In the genomic region with DNA sequence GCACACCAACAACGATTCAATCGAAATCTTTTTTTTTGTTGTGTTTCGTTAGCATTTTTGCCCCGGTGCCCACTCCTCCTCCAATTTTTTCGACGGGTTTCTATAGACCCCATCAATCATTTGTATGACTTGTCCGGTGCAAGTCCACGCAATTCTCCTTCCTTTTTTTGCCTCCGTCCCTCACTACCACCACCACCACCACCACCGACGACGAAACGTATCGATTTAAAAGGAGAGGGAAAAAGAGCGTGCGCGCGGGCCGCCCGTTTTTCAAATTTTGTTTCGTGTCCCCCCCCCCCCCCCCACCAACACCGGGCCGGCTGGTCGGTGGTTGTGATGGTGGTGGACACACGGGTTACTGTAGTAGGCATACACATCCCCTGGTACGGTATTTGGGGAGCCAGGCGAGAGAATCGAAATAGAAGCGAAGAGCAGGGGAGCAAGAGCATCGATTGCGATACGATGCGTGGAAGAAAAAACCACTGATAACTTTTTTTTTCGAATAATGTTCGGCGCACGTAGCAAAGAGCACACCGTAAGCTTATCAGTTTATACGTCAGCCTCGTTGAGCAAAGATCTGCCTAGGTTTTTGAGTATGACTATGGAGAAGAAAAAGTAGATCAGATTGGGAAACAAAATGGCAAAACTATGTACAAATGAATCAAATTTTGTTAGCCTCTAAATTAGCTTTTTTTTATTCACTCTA, we compare ENCODE assay signal across 4 worm cellular contexts.
TF ChIP-seq lines count a peak whose summit lies in the region.

No protein-coding gene starts in this region.

TF ChIP-seq in whole organism, L2 larva, 48 proteins besides CTCF, POLR2A, EP300 and RAD21:
- TF ChIP-seq mdl-1 (tag; optimal IDR thresholded peaks at IDR 0.05; lab: Kevin White, UChicago), result no peak
- TF ChIP-seq lin-39 (tag; optimal IDR thresholded peaks at IDR 0.05; lab: Kevin White, UChicago), result no peak
- peak; percentile 1 for TF ChIP-seq F13H6.1 (tag; optimal IDR thresholded peaks at IDR 0.05; lab: Kevin White, UChicago)
- TF ChIP-seq nhr-23 (tag; optimal IDR thresholded peaks at IDR 0.05; lab: Kevin White, UChicago), result no peak
- TF ChIP-seq sem-4 (tag; optimal IDR thresholded peaks at IDR 0.05; lab: Kevin White, UChicago), result no peak
- TF ChIP-seq mab-5 (tag; optimal IDR thresholded peaks at IDR 0.05; lab: Kevin White, UChicago), result peak; percentile 86
- TF ChIP-seq aly-2 (tag; optimal IDR thresholded peaks at IDR 0.05; lab: Kevin White, UChicago), result no peak
- peak; percentile 41 for TF ChIP-seq unc-55 (GFP tag; optimal IDR thresholded peaks at IDR 0.05; lab: Kevin White, UChicago)
- TF ChIP-seq ZK546.5 (tag; optimal IDR thresholded peaks at IDR 0.05; lab: Kevin White, UChicago), result no peak
- TF ChIP-seq fos-1 (tag; optimal IDR thresholded peaks at IDR 0.05; lab: Kevin White, UChicago), result no peak
- TF ChIP-seq ztf-11 (tag; optimal IDR thresholded peaks at IDR 0.05; lab: Kevin White, UChicago), result no peak
- no peak for TF ChIP-seq C34F6.9 (tag; optimal IDR thresholded peaks at IDR 0.05; lab: Kevin White, UChicago)

TF ChIP-seq in whole organism, L4 larva, 104 proteins besides CTCF, POLR2A, EP300 and RAD21 (continues in another document):
- TF ChIP-seq hif-1 (tag; optimal IDR thresholded peaks at IDR 0.05; lab: Kevin White, UChicago) (peak in 1 of 2 experiments; percentile 26), lir-3 (tag; optimal IDR thresholded peaks at IDR 0.05; lab: Kevin White, UChicago) (no peak), set-16 (GFP tag; IDR thresholded peaks at IDR 0.05; lab: Robert Waterston, UW) (peak; percentile 82), snpc-4 (tag; optimal IDR thresholded peaks at IDR 0.05; lab: Kevin White, UChicago) (no peak), unc-130 (GFP tag; optimal IDR thresholded peaks at IDR 0.05; lab: Kevin White, UChicago) (no peak), lin-39 (tag; optimal IDR thresholded peaks at IDR 0.05; lab: Kevin White, UChicago) (no peak), T20F7.1 (GFP tag; optimal IDR thresholded peaks at IDR 0.05; lab: Kevin White, UChicago) (no peak), mxl-2 (GFP tag; conservative IDR thresholded peaks at IDR 0.05; lab: Robert Waterston, UW) (no peak), nhr-6 (tag; optimal IDR thresholded peaks at IDR 0.05; lab: Kevin White, UChicago) (no peak), aly-2 (tag; optimal IDR thresholded peaks at IDR 0.05; lab: Kevin White, UChicago) (no peak), ZK337.2 (GFP tag; IDR thresholded peaks at IDR 0.05; lab: Robert Waterston, UW) (no peak), dmd-9 (GFP tag; IDR thresholded peaks at IDR 0.05; lab: Robert Waterston, UW) (no peak), hlh-30 (tag; optimal IDR thresholded peaks at IDR 0.05; lab: Kevin White, UChicago; ENCODE audit: insufficient read depth) (no peak), dmd-8 (GFP tag; IDR thresholded peaks at IDR 0.05; lab: Robert Waterston, UW) (no peak), nhr-11 (tag; optimal IDR thresholded peaks at IDR 0.05; lab: Kevin White, UChicago) (no peak), unc-39 (tag; optimal IDR thresholded peaks at IDR 0.05; lab: Kevin White, UChicago) (no peak), spr-1 (tag; optimal IDR thresholded peaks at IDR 0.05; lab: Kevin White, UChicago) (no peak), ces-1 (GFP tag; optimal IDR thresholded peaks at IDR 0.05; lab: Kevin White, UChicago) (no peak), lin-15B (tag; optimal IDR thresholded peaks at IDR 0.05; lab: Kevin White, UChicago) (no peak), mxl-3 (GFP tag; optimal IDR thresholded peaks at IDR 0.05; lab: Kevin White, UChicago) (no peak), Y75B8A.6 (GFP tag; IDR thresholded peaks at IDR 0.05; lab: Robert Waterston, UW) (no peak), nhr-102 (tag; optimal IDR thresholded peaks at IDR 0.05; lab: Kevin White, UChicago) (no peak), nhr-42 (GFP tag; IDR thresholded peaks at IDR 0.05; lab: Robert Waterston, UW) (no peak), cey-2 (tag; optimal IDR thresholded peaks at IDR 0.05; lab: Kevin White, UChicago; ENCODE audit: borderline replicate concordance, insufficient read depth) (no peak), saeg-2 (GFP tag; IDR thresholded peaks at IDR 0.05; lab: Robert Waterston, UW) (no peak)

TF ChIP-seq in whole organism, late embryonic, 69 proteins besides CTCF, POLR2A, EP300 and RAD21:
- TF ChIP-seq ceh-9 (tag; optimal IDR thresholded peaks at IDR 0.05; lab: Kevin White, UChicago), result no peak
- TF ChIP-seq che-1 (tag; optimal IDR thresholded peaks at IDR 0.05; lab: Kevin White, UChicago), result peak; percentile 51
- peak; percentile 90 for TF ChIP-seq unc-55 (GFP tag; optimal IDR thresholded peaks at IDR 0.05; lab: Kevin White, UChicago)

TF ChIP-seq in whole organism, mixed stage, embryonic, 35 proteins besides CTCF, POLR2A, EP300 and RAD21:
- no peak for TF ChIP-seq mab-5 (tag; optimal IDR thresholded peaks at IDR 0.05; lab: Kevin White, UChicago)
- TF ChIP-seq pha-4 (tag; optimal IDR thresholded peaks at IDR 0.05; lab: Kevin White, UChicago), result no peak
- TF ChIP-seq nhr-2 (tag; optimal IDR thresholded peaks at IDR 0.05; lab: Kevin White, UChicago), result no peak
- TF ChIP-seq mls-2 (tag; optimal IDR thresholded peaks at IDR 0.05; lab: Kevin White, UChicago), result no peak
- TF ChIP-seq cnd-1 (tag; optimal IDR thresholded peaks at IDR 0.05; lab: Kevin White, UChicago), result peak; percentile 9
- no peak for TF ChIP-seq sem-2 (GFP tag; optimal IDR thresholded peaks at IDR 0.05; lab: Kevin White, UChicago)
- TF ChIP-seq hlh-1 (tag; optimal IDR thresholded peaks at IDR 0.05; lab: Kevin White, UChicago), result no peak
- TF ChIP-seq unc-62 (GFP tag; optimal IDR thresholded peaks at IDR 0.05; lab: Kevin White, UChicago), result peak; percentile 89
